Worm (Caenorhabditis elegans): Measurements from ENCODE around the gene tag-267.

The tag-267 gene

ce11 chrIII:634618-635017 lies 6.0 kb upstream of the tag-267 start, which contains the start of gene fem-2 (continued):
- TF ChIP-seq D2030.7 (GFP tag; IDR thresholded peaks at IDR 0.05) (peak; percentile 28; the same call in 1 of the 2 replicates), C06A6.2 (GFP tag; conservative IDR thresholded peaks at IDR 0.05) (no peak), zim-3 (tag; optimal IDR thresholded peaks at IDR 0.05) (no peak), dpl-1 (GFP tag; optimal IDR thresholded peaks at IDR 0.05) (no peak), lir-1 (GFP tag; conservative IDR thresholded peaks at IDR 0.05) (no peak), lag-1 (GFP tag; IDR thresholded peaks at IDR 0.05) (no peak), C17E4.6 (GFP tag; IDR thresholded peaks at IDR 0.05) (no peak), athp-1 (tag; optimal IDR thresholded peaks at IDR 0.05) (no peak), sptf-2 (GFP tag; optimal IDR thresholded peaks at IDR 0.05) (no peak), dpff-1 (tag; optimal IDR thresholded peaks at IDR 0.05) (no peak), hlh-26 (GFP tag; conservative IDR thresholded peaks at IDR 0.05) (no peak), snpc-4 (GFP tag; optimal IDR thresholded peaks at IDR 0.05) (no peak), snpc-4 (tag; optimal IDR thresholded peaks at IDR 0.05) (no peak), F33H1.4 (GFP tag; IDR thresholded peaks at IDR 0.05) (no peak), ceh-79 (tag; optimal IDR thresholded peaks at IDR 0.05) (no peak), die-1 (tag; optimal IDR thresholded peaks at IDR 0.05) (no peak), snpc-1.1 (tag; optimal IDR thresholded peaks at IDR 0.05; ENCODE audit: insufficient read depth) (no peak), Y95B8A.8 (GFP tag; IDR thresholded peaks at IDR 0.05) (no peak), mcd-1 (GFP tag; IDR thresholded peaks at IDR 0.05) (peak; percentile 66), Y53G8AR.9 (GFP tag; conservative IDR thresholded peaks at IDR 0.05) (no peak), tbx-9 (tag; optimal IDR thresholded peaks at IDR 0.05; ENCODE audit: borderline replicate concordance) (no peak), ztf-6 (GFP tag; IDR thresholded peaks at IDR 0.05) (no peak), Y56A3A.18 (GFP tag; IDR thresholded peaks at IDR 0.05) (no peak), him-1 (tag; optimal IDR thresholded peaks at IDR 0.05) (no peak), mxl-1 (tag; optimal IDR thresholded peaks at IDR 0.05) (no peak), ceh-58 (GFP tag; IDR thresholded peaks at IDR 0.05) (no peak), pha-4 (tag; optimal IDR thresholded peaks at IDR 0.05) (no peak), hmg-1.2 (GFP tag; IDR thresholded peaks at IDR 0.05) (peak; percentile 13; the same call in 1 of the 2 replicates), cebp-2 (GFP tag; IDR thresholded peaks at IDR 0.05) (no peak), B0035.1 (tag; optimal IDR thresholded peaks at IDR 0.05) (no peak), madf-6 (GFP tag; IDR thresholded peaks at IDR 0.05) (no peak), Y53F4B.3 (GFP tag; IDR thresholded peaks at IDR 0.05) (no peak), somi-1 (GFP tag; optimal IDR thresholded peaks at IDR 0.05) (no peak), cebp-1 (GFP tag; IDR thresholded peaks at IDR 0.05) (no peak), cebp-1 (tag; optimal IDR thresholded peaks at IDR 0.05) (peak; percentile 26), attf-5 (GFP tag; optimal IDR thresholded peaks at IDR 0.05) (peak; percentile 2), tlf-1 (GFP tag; optimal IDR thresholded peaks at IDR 0.05) (no peak), mel-28 (tag; optimal IDR thresholded peaks at IDR 0.05; ENCODE audit: borderline replicate concordance) (no peak), ekl-4 (GFP tag; IDR thresholded peaks at IDR 0.05) (no peak), lin-40 (tag; optimal IDR thresholded peaks at IDR 0.05) (peak; percentile 31), F55B11.4 (tag; optimal IDR thresholded peaks at IDR 0.05; ENCODE audit: borderline replicate concordance, insufficient read depth) (no peak), Y67H2A.10 (GFP tag; conservative IDR thresholded peaks at IDR 0.05) (no peak), tbp1 (GFP tag; optimal IDR thresholded peaks at IDR 0.05) (no peak), egrh-3 (GFP tag; IDR thresholded peaks at IDR 0.05) (no peak), ceh-40 (GFP tag; IDR thresholded peaks at IDR 0.05) (no peak), ztf-26 (tag; optimal IDR thresholded peaks at IDR 0.05) (no peak)
